Worm (Caenorhabditis elegans): ENCODE data around the gene gmap-3.
A peak's percentile ranks its signal among the peaks of the same experiment; 100 is the strongest.

DNA sequence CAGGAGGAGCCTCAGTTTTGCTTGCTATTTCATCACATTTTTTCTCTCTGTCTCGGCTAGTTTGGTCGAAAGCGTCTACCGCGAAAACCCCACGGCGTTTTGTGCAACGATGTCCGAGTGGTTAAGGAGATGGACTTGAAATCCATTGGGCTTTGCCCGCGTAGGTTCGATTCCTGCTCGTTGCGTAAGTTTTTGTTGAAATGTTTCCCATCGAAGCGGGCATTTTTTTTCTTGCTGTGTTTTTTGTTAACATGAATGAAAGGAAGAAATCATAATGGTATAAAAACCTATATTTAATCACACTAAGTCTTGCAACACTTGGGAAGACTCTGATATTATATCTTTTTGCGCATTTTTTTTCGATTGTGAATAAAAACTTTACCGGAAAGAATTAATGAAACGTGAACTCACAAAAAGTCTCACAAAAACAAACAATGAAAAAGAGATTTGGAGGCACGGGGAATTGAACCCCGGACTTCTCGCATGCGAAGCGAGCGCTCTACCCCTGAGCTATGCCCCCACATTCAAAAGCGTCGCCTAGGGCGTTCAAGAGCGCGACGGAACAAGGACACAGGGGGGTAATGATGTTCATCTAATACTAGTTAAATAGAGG, 50.8 kb downstream of the gmap-3 start:
- no peak for TF ChIP-seq ztf-11 (tag; optimal IDR thresholded peaks at IDR 0.05)
- no peak for TF ChIP-seq ZK546.5 (tag; optimal IDR thresholded peaks at IDR 0.05)
- TF ChIP-seq nhr-77 (tag; optimal IDR thresholded peaks at IDR 0.05): no peak
- TF ChIP-seq fos-1 (tag; optimal IDR thresholded peaks at IDR 0.05): no peak
- peak; percentile 51 for TF ChIP-seq lin-39 (tag; optimal IDR thresholded peaks at IDR 0.05)
- peak; percentile 57 for TF ChIP-seq pha-4 (tag; optimal IDR thresholded peaks at IDR 0.05)
- no peak for TF ChIP-seq mdl-1 (tag; optimal IDR thresholded peaks at IDR 0.05)
- TF ChIP-seq ceh-82 (tag; optimal IDR thresholded peaks at IDR 0.05): peak; percentile 60
- no peak for TF ChIP-seq ama-1 (optimal IDR thresholded peaks at IDR 0.05)
- no peak for TF ChIP-seq nhr-28 (tag; optimal IDR thresholded peaks at IDR 0.05)
- TF ChIP-seq R02D3.7 (tag; optimal IDR thresholded peaks at IDR 0.05): peak; percentile 37
- peak; percentile 0 for TF ChIP-seq nhr-11 (tag; optimal IDR thresholded peaks at IDR 0.05)
